Fruit fly (Drosophila melanogaster) Kc167 (cell line): ENCODE measurements around the gene CG15208.
"Not testable (repeated sequence)": the region's sequence is repeated elsewhere in the genome, so short reads cannot be mapped to it uniquely, and the experiment has no call there.

Experiments used
- Myc ChIP-seq: fragments of >200 bp; optimal IDR thresholded peaks from 2 replicates; lab custom pipeline; 2017; ENCODE audit warnings: missing external identifiers
- Sin3A ChIP-seq: fragments of >200 bp; optimal IDR thresholded peaks from 2 replicates; lab custom pipeline; 2018; ENCODE audit warnings: missing external identifiers
- h ChIP-seq: fragments of >200 bp; optimal IDR thresholded peaks from 3 replicates; lab custom pipeline; 2018; ENCODE audit warnings: missing external identifiers
- insv ChIP-seq: fragments of >200 bp; optimal IDR thresholded peaks from 3 replicates; lab custom pipeline; 2018; ENCODE audit warnings: missing external identifiers
- psq ChIP-seq: fragments of >200 bp; optimal IDR thresholded peaks from 2 replicates; lab custom pipeline; 2017; ENCODE audit warnings: missing external identifiers
- ttk ChIP-seq: sonication (Bioruptor generic); optimal IDR thresholded peaks from 2 replicates; lab custom pipeline; 2017; ENCODE audit warnings: missing external identifiers

CG15208 gene

DNA sequence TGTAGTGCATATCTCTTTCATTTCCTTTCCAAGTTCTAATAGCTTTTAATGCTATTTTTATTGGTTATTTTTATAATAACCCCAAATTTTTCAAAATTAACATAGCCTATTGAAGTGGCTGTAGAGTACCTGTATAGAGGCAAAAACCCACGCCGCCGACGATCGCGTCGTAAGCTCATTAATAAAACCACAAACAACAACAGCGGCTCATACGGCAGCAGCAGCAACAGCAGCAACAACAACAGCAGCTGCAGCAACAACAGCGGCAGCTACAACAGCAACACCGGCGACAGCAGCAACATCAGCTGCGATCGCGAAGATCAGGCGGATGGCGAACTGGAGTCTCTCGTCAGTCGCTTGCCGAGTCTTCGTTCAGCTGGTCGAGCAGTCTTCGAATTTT, 27.3 kb downstream of the CG15208 start, which contains the start of gene CG2145:
Gene CG2145, plus strand, starts transcription at position 290 of the 400 bp plus-strand sequence.
- TF ChIP-seq Myc (lab: Kevin White, UChicago): no peak
- no peak for TF ChIP-seq insv (lab: Kevin White, UChicago)
- TF ChIP-seq h (lab: Kevin White, UChicago): no peak
- TF ChIP-seq Sin3A (lab: Kevin White, UChicago): no peak
- TF ChIP-seq ttk (lab: Kevin White, UChicago): no peak

DNA sequence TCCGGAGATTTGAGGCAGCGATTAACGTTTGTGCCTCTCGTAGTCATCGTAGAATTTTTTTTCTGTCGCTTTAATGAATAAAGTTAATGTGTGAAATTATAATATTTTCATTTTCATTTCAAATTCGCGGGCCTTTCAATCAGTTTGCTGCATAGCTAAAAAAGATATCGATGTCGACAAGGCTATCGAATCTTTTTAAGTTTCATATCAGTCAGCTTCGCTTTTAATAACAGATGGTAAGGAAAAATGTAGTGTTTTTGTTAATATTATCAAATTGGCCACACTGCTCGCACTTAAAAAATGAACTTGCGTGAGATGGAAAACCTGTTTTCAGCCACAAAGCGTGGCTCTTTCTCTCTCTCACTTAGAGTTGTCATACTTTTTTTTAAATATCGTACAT, 29.8 kb downstream of the CG15208 start:
- TF ChIP-seq Myc (lab: Kevin White, UChicago): no peak
- TF ChIP-seq h (lab: Kevin White, UChicago): no peak
- no peak for TF ChIP-seq ttk (lab: Kevin White, UChicago)
- TF ChIP-seq insv (lab: Kevin White, UChicago): no peak
- TF ChIP-seq Sin3A (lab: Kevin White, UChicago): no peak
- no peak for TF ChIP-seq psq (lab: Kevin White, UChicago)

DNA sequence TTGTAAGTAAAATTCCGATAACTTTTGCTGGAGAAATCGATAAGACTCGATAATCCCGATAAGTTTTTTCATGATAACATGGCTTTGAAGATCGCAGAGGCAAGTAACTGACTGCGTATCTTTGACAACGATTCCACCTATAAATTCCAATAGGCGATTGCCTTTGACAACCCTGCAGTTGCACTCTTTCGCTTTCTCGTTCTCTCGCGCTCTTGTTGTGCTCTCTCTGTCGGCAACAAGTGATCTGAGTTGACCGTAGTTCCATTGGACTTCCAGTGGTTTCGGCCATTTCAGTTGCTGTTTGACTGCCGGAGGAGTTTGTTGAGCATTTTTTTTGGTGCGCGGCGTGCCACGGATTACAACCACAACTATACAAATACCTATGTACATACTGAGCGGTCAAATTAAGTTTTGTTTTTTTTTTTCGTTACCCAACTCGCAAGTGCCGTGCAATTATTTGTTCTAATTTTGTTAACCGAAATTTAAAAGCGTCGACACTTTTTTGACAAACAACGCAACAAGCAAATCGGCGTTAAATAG, 30.9 kb downstream of the CG15208 start, which contains the start of gene Myo10A:
Gene Myo10A, plus strand, starts transcription at position 288 of the 540 bp plus-strand sequence.
- no peak for TF ChIP-seq insv (lab: Kevin White, UChicago)
- no peak for TF ChIP-seq ttk (lab: Kevin White, UChicago)
- no peak for TF ChIP-seq psq (lab: Kevin White, UChicago)
- TF ChIP-seq Myc (lab: Kevin White, UChicago): no peak
- no peak for TF ChIP-seq Sin3A (lab: Kevin White, UChicago)
- TF ChIP-seq h (lab: Kevin White, UChicago): no peak

DNA sequence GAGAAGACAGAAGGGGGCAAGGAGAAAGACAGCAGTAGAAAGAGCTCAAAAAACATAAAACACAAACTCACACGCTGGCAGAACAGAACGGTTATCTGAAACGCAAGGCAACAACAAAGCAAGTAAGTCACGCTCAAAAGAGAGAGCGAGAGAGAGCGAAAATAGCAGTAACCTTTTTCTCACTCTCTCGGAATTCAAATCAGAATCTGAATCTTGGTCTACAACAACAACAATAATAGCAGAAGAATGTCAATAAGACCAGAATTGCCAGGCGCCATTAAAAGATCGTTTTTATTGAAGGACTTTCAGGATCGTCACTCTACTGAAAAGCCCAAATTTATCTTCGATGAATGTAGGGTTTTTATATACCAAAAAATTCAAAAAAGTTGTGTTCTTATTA, 31.5 kb downstream of the CG15208 start:
- no peak for TF ChIP-seq ttk (lab: Kevin White, UChicago)
- no peak for TF ChIP-seq psq (lab: Kevin White, UChicago)
- no peak for TF ChIP-seq Sin3A (lab: Kevin White, UChicago)
- TF ChIP-seq insv (lab: Kevin White, UChicago): no peak
- no peak for TF ChIP-seq h (lab: Kevin White, UChicago)
- no peak for TF ChIP-seq Myc (lab: Kevin White, UChicago)

DNA sequence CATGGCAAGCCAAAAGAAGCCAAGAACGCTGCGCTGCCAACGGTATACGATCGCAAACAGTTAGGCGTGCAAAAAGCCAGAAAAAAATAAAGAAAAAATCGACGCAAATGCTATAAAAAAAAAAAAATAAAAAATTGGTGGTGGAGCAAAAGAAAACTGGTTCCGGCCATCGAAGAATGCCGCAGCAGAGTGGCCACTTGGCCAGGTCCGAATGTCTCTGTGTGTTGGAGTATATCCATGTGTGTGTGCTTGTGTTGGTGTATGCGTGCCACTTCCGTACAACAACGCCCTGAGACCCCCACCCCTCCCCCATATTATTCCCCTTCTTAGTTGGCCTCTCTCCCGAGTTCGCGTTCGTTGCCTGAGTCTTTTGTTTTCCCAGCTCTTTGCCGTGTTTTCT, 32.5 kb downstream of the CG15208 start:
- TF ChIP-seq Sin3A (lab: Kevin White, UChicago): no peak
- no peak for TF ChIP-seq psq (lab: Kevin White, UChicago)
- no peak for TF ChIP-seq Myc (lab: Kevin White, UChicago)
- TF ChIP-seq ttk (lab: Kevin White, UChicago): no peak
- no peak for TF ChIP-seq h (lab: Kevin White, UChicago)
- TF ChIP-seq insv (lab: Kevin White, UChicago): no peak

DNA sequence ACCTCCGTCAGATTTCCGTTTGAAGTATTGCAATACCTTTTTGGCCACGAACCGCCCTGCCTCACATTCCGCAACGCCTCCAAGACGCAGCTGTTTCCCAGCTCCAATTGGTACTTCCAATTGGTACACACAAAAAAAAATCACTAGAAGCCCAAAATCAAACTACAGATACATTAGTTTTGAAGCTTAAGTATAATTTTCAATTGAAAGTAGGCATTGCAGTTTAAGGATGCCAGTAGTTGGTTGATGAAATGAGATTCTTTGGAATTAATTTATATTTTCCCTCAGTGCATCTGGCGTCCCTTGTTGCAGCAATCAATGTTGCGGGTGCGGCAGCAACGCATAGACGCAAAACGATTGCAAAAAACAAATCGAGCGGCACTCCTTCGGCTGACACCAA, 34.0 kb downstream of the CG15208 start:
- TF ChIP-seq ttk (lab: Kevin White, UChicago): no peak
- TF ChIP-seq psq (lab: Kevin White, UChicago): no peak
- TF ChIP-seq h (lab: Kevin White, UChicago): no peak
- no peak for TF ChIP-seq Sin3A (lab: Kevin White, UChicago)
- TF ChIP-seq insv (lab: Kevin White, UChicago): no peak
- TF ChIP-seq Myc (lab: Kevin White, UChicago): no peak

DNA sequence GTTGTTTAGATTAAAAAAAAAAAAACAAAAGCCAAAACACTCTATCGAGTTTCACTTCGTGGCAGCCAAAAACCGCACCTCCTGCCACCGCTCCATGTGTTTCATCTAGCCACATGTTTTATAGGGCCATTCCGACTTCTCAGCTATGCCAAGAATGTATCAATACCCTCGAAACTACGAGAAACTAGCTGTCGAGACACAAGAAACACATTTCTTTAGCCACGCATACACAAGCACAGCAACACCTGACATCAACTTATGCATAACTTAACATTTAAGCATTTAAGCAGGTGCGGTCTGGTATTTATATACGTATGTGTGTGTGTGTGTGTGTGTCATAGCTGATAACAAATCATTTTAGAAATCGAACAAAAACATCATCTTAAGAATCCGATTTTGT, 35.8 kb downstream of the CG15208 start:
- TF ChIP-seq Sin3A (lab: Kevin White, UChicago) (no peak), ttk (lab: Kevin White, UChicago) (no peak), psq (lab: Kevin White, UChicago) (no peak), insv (lab: Kevin White, UChicago) (no peak), h (lab: Kevin White, UChicago) (no peak)

DNA sequence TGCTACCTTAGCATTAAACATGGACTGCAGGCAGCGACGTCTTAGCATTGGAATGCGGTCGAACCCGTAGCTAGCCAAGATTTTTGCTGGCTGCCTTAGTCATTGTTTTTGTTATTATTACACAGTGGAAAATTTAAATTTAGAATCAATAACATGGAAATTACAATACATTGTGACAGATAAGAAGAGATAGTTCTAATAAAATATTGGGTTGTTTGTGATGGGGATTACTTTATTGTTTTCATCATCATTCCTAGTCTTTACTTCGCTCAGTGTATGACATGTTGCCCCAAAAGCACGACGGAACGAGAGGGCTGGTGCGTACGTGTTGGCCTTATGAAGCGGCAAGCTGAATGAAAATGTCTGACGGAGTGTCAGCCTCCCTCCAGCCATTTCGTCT, 36.8 kb downstream of the CG15208 start:
- TF ChIP-seq ttk (lab: Kevin White, UChicago) (no peak), Sin3A (lab: Kevin White, UChicago) (no peak), insv (lab: Kevin White, UChicago) (no peak), Myc (lab: Kevin White, UChicago) (no peak), psq (lab: Kevin White, UChicago) (no peak), h (lab: Kevin White, UChicago) (no peak)

DNA sequence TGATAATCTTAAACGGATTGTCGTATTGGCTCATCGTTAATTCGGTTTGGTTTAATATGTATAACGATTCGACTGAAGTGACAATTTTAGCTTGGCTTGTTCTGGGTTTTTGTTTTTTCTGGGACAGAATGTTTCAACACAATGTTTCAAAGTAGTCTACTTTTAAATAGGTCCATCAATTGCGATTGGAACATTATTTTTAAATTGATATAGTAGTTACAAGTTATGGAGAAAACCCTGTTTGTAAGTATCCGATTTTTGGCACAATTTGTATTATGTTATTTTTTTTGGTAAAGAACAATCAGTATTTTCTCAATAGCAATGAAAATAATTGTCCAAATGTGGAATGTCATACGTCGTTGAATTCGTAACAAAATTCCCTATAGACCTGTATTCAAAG, 51.2 kb downstream of the CG15208 start, which contains the start of gene Rab9Fa:
Gene Rab9Fa, minus strand, starts transcription at position 101 of the 400 bp plus-strand sequence.
- TF ChIP-seq psq, ttk, insv (lab: Kevin White, UChicago): not testable (repeated sequence)
